Worm (Caenorhabditis elegans): ENCODE results near the gene C46G7.1.

The C46G7.1 gene

ce11 chrIV:6017664-6018063 is at the start of gene C46G7.1:
Gene C46G7.1 (plus strand): TSS chrIV:6018003.
- TF ChIP-seq aha-1 (tag) (peak; percentile 84), Y75B8A.6 (GFP tag; IDR thresholded peaks at IDR 0.05) (no peak), dmd-6 (GFP tag; IDR thresholded peaks at IDR 0.05) (peak; percentile 36; the same call in 1 of the 2 replicates), mxl-3 (GFP tag; optimal IDR thresholded peaks at IDR 0.05) (peak; percentile 8), ama-1 (optimal IDR thresholded peaks at IDR 0.05) (peak; percentile 15), nhr-28 (tag; optimal IDR thresholded peaks at IDR 0.05) (peak; percentile 28), daf-16 (GFP tag; optimal IDR thresholded peaks at IDR 0.05) (no peak), daf-16 (tag; optimal IDR thresholded peaks at IDR 0.05) (peak; percentile 36), nhr-6 (tag; optimal IDR thresholded peaks at IDR 0.05) (no peak), nhr-77 (tag; optimal IDR thresholded peaks at IDR 0.05) (peak; percentile 27), ztf-11 (tag; optimal IDR thresholded peaks at IDR 0.05) (no peak), D1046.2 (GFP tag; IDR thresholded peaks at IDR 0.05) (no peak), pqm-1 (tag; optimal IDR thresholded peaks at IDR 0.05) (peak; percentile 95), R02D3.7 (tag; optimal IDR thresholded peaks at IDR 0.05) (no peak)

DNA sequence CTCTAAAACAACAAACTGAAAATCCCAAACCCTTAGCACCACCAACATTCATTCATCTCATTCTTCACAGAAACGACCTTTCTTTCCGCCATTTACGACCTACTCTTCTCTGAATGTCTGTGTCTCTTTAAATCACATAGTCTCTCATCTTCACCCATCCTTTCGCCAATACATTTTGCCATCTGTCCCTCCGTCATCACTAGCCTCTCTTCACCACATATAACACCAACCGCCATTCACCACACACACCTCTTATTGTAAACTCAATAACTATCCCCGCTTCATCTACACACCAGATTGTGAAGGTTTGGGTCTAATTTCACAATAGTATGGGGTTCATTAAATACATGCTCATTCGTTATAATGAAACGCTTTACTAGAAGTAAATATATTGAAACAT is 47.3 kb upstream of the C46G7.1 start:
- TF ChIP-seq unc-62 (GFP tag; optimal IDR thresholded peaks at IDR 0.05 in 1 of 2), result peak in 1 of 2 experiments; percentile 62
- no peak for TF ChIP-seq unc-62 (tag; optimal IDR thresholded peaks at IDR 0.05)
- no peak for TF ChIP-seq T26A8.4 (GFP tag; IDR thresholded peaks at IDR 0.05)

ce11 chrIV:5973947-5974495 is 43.8 kb upstream of the C46G7.1 start:
- TF ChIP-seq nhr-11 (tag; optimal IDR thresholded peaks at IDR 0.05), result no peak
- TF ChIP-seq saeg-2 (GFP tag; IDR thresholded peaks at IDR 0.05), result 0 out of 2 replicates have a peak, but pooled peaks have one; percentile 13
- TF ChIP-seq nhr-48 (tag; optimal IDR thresholded peaks at IDR 0.05), result peak; percentile 18
- no peak for TF ChIP-seq nhr-111 (GFP tag; optimal IDR thresholded peaks at IDR 0.05)
- TF ChIP-seq hmg-1.1 (GFP tag; IDR thresholded peaks at IDR 0.05), result peak; percentile 76
- 0 out of 2 replicates have a peak, but pooled peaks have one; percentile 32 for TF ChIP-seq vab-7 (GFP tag; IDR thresholded peaks at IDR 0.05)
- peak in 1 of 2 experiments; percentile 54 for TF ChIP-seq lsy-2 (tag; optimal IDR thresholded peaks at IDR 0.05)
- peak; percentile 85 for TF ChIP-seq aha-1 (tag)
- TF ChIP-seq F37D6.2 (tag; optimal IDR thresholded peaks at IDR 0.05), result peak; percentile 36
- peak; percentile 34 for TF ChIP-seq hlh-11 (tag; optimal IDR thresholded peaks at IDR 0.05)
- no peak for TF ChIP-seq zip-2 (tag; optimal IDR thresholded peaks at IDR 0.05)
- TF ChIP-seq T26A8.4 (GFP tag; IDR thresholded peaks at IDR 0.05), result 0 out of 2 replicates have a peak, but pooled peaks have one; percentile 16
- peak; percentile 6; the same call in 1 of the 2 replicates for TF ChIP-seq dmd-6 (GFP tag; IDR thresholded peaks at IDR 0.05)
- peak in 1 of 2 experiments; percentile 24 for TF ChIP-seq mdl-1 (tag; optimal IDR thresholded peaks at IDR 0.05)
- TF ChIP-seq lin-39 (tag; optimal IDR thresholded peaks at IDR 0.05), result peak; percentile 40
- TF ChIP-seq daf-8 (GFP tag; IDR thresholded peaks at IDR 0.05), result no peak
- TF ChIP-seq mep-1 (tag; optimal IDR thresholded peaks at IDR 0.05), result peak; percentile 60
- TF ChIP-seq unc-62 (GFP tag; optimal IDR thresholded peaks at IDR 0.05 in 1 of 2), result peak in 1 of 2 experiments; percentile 94
- TF ChIP-seq unc-62 (tag; optimal IDR thresholded peaks at IDR 0.05), result no peak
- peak in 1 of 2 experiments; percentile 50 for TF ChIP-seq daf-16 (GFP tag; optimal IDR thresholded peaks at IDR 0.05)
- TF ChIP-seq daf-16 (tag; optimal IDR thresholded peaks at IDR 0.05), result no peak
- TF ChIP-seq lin-29 (GFP tag; IDR thresholded peaks at IDR 0.05), result no peak
- peak; percentile 57 for TF ChIP-seq mes-2 (tag; optimal IDR thresholded peaks at IDR 0.05; ENCODE audit: poor library complexity, severe bottlenecking)
- TF ChIP-seq snpc-1.2 (GFP tag; IDR thresholded peaks at IDR 0.05), result peak; percentile 18; the same call in 1 of the 2 replicates
- TF ChIP-seq rbr-2 (tag; optimal IDR thresholded peaks at IDR 0.05), result peak; percentile 63
- peak; percentile 82 for TF ChIP-seq fkh-10 (GFP tag; optimal IDR thresholded peaks at IDR 0.05)
- no peak for TF ChIP-seq nhr-28 (tag; optimal IDR thresholded peaks at IDR 0.05)
- peak; percentile 26; the same call in 1 of the 2 replicates for TF ChIP-seq ctbp-1 (GFP tag; IDR thresholded peaks at IDR 0.05)
- no peak for TF ChIP-seq arid-1 (GFP tag; conservative IDR thresholded peaks at IDR 0.05)
- TF ChIP-seq dmd-8 (GFP tag; IDR thresholded peaks at IDR 0.05), result no peak
- peak; percentile 16 for TF ChIP-seq mxl-3 (GFP tag; optimal IDR thresholded peaks at IDR 0.05)
- peak; percentile 59 for TF ChIP-seq set-16 (GFP tag; IDR thresholded peaks at IDR 0.05)
- no peak for TF ChIP-seq R02D3.7 (tag; optimal IDR thresholded peaks at IDR 0.05)
- TF ChIP-seq nhr-76 (tag; optimal IDR thresholded peaks at IDR 0.05), result no peak
